Worm (Caenorhabditis elegans) whole organism, early embryonic: ENCODE measurements around the gene dmd-7.

Source experiments
- B0310.2 ChIP-seq: sonication (generic microtip); optimal IDR thresholded peaks from 2 replicates; lab custom pipeline; 2016; ENCODE audit warnings: mild to moderate bottlenecking, missing genetic modification characterization, missing compliant biosample characterization
- F13C5.2 ChIP-seq: sonication (generic microtip); optimal IDR thresholded peaks from 2 replicates; lab custom pipeline; 2017; ENCODE audit warnings: mild to moderate bottlenecking, missing genetic modification characterization, inconsistent platforms, missing compliant biosample characterization
- aly-1 ChIP-seq: sonication (generic microtip); optimal IDR thresholded peaks from 2 replicates; lab custom pipeline; 2016; ENCODE audit warnings: missing genetic modification characterization, missing compliant biosample characterization
- ama-1 ChIP-seq: fragments of 150-350 bp; optimal IDR thresholded peaks from 2 replicates; lab custom pipeline; 2014
- ceh-13 ChIP-seq: fragments of 200-800 bp; sonication (Bioruptor generic); optimal IDR thresholded peaks from 2 replicates; lab custom pipeline; 2018; ENCODE audit warnings: mild to moderate bottlenecking, missing genetic modification characterization, missing compliant biosample characterization
- ceh-36 ChIP-seq: sonication (generic microtip); optimal IDR thresholded peaks from 2 replicates; lab custom pipeline; 2016; ENCODE audit warnings: missing genetic modification characterization, inconsistent platforms, missing compliant biosample characterization
- ets-7 ChIP-seq: sonication (generic microtip); optimal IDR thresholded peaks from 2 replicates; lab custom pipeline; 2016; ENCODE audit warnings: missing genotype, missing genetic modification characterization, missing compliant biosample characterization
- flt-1 ChIP-seq: fragments of 200-800 bp; sonication (Bioruptor generic); IDR thresholded peaks from 2 replicates; pipeline ENCODE4 v1.3.6; 2022; ENCODE audit warnings: missing genetic modification characterization, missing compliant biosample characterization
- hmbx-1 ChIP-seq: sonication (generic microtip); optimal IDR thresholded peaks from 2 replicates; lab custom pipeline; 2016; ENCODE audit warnings: mild to moderate bottlenecking, missing genetic modification characterization, missing compliant biosample characterization
- hmg-4 ChIP-seq: fragments of 200-800 bp; sonication (Bioruptor generic); optimal IDR thresholded peaks from 2 replicates; lab custom pipeline; 2018; ENCODE audit warnings: mild to moderate bottlenecking, missing genetic modification characterization, missing compliant biosample characterization
- hnd-1 ChIP-seq: sonication (generic microtip); optimal IDR thresholded peaks from 2 replicates; lab custom pipeline; 2016; ENCODE audit warnings: missing genetic modification characterization, missing compliant biosample characterization
- pes-1 ChIP-seq: fragments of 200-800 bp; sonication (Bioruptor generic); IDR thresholded peaks from 2 replicates; pipeline ENCODE4 v1.3.6; 2022; ENCODE audit warnings: missing genetic modification reagents, missing genetic modification characterization, missing compliant biosample characterization
- scrt-1 ChIP-seq: fragments of 200-800 bp; sonication (Bioruptor generic); IDR thresholded peaks from 2 replicates; pipeline ENCODE4 v1.3.6; 2022; ENCODE audit warnings: missing genetic modification characterization, missing compliant biosample characterization
- sea-1 ChIP-seq: fragments of 200-800 bp; sonication (Bioruptor generic); conservative IDR thresholded peaks from 2 replicates; pipeline ENCODE4 v1.3.6; 2022; ENCODE audit warnings: missing genetic modification characterization, missing compliant biosample characterization
- tbx-11 ChIP-seq: fragments of 200-800 bp; sonication (Bioruptor generic); IDR thresholded peaks from 2 replicates; pipeline ENCODE4 v1.3.6; 2022; ENCODE audit warnings: missing genetic modification characterization, missing compliant biosample characterization
- tbx-37 ChIP-seq: fragments of 200-800 bp; sonication (Bioruptor generic); conservative IDR thresholded peaks from 2 replicates; pipeline ENCODE4 v1.3.6; 2022; ENCODE audit warnings: missing genetic modification reagents, missing genetic modification characterization, missing compliant biosample characterization
- tra-4 ChIP-seq: sonication (generic microtip); optimal IDR thresholded peaks from 2 replicates; lab custom pipeline; 2017; ENCODE audit warnings: missing genetic modification characterization, missing compliant biosample characterization

Gene dmd-7

DNA sequence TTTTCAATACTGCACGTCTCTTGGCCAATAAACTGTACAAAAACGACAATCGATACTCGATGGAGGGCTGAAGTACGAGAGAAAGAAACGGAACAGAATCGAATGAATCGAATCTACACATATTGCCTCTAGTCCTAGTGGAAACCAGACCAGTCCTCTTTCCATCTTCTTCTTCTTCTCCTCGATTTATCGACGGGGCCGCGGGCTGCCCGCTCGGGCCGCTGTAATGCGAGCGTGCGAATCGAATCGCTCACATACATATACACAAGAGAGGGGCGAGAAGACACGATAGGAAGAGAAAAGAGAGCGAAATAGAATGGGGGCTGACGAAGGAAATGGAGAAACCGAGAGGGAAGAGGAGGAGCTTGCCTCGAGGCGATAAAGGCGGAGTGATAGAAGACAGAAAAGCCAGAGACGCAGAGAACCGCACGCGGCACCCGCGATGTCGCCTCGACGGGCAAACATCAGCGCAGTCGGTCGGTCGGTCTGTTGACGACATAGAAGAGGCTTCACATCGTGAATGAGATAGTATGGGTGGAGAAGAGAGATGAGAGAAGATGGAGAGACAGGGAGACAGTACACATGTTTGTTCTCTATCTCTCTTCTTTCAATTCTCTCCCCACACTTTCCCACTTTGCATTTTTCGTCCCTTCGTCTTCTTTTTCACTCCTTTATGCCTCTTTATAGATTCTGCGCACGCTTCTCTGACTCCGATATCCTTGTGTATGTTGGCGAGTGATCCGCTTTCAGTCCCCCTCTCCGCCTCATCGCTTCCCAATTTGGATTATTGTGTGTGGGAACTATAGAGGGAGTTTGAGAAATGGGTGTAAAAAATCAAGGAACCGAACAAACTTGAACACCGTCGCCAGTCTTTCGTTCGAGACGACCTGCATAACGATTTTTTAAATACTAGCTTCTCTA, 19.1 kb upstream of the dmd-7 start:
- TF ChIP-seq tbx-11 (GFP tag; lab: Robert Waterston, UW), result no peak
- TF ChIP-seq pes-1 (GFP tag; lab: Robert Waterston, UW), result peak; percentile 62; the same call in 1 of the 2 replicates
- TF ChIP-seq tbx-37 (GFP tag; lab: Robert Waterston, UW), result 0 out of 2 replicates have a peak, but pooled peaks have one; percentile 6
- TF ChIP-seq aly-1, result peak; percentile 50
- peak; percentile 68 for TF ChIP-seq hmg-4 (GFP tag; lab: Kevin White, UChicago)
- TF ChIP-seq flt-1 (GFP tag; lab: Robert Waterston, UW), result 0 out of 2 replicates have a peak, but pooled peaks have one; percentile 32
- TF ChIP-seq F13C5.2, result peak; percentile 73
- no peak for TF ChIP-seq hnd-1 (tag; lab: Kevin White, UChicago)
- no peak for TF ChIP-seq ceh-13 (GFP tag; lab: Kevin White, UChicago)
- TF ChIP-seq tra-4, result no peak
- 0 out of 2 replicates have a peak, but pooled peaks have one; percentile 29 for TF ChIP-seq sea-1
- no peak for TF ChIP-seq ets-7 (tag; lab: Kevin White, UChicago)
- TF ChIP-seq ama-1, result peak; percentile 70
- TF ChIP-seq hmbx-1 (tag; lab: Kevin White, UChicago), result no peak
- TF ChIP-seq scrt-1 (GFP tag; lab: Robert Waterston, UW), result 0 out of 2 replicates have a peak, but pooled peaks have one; percentile 44
- TF ChIP-seq B0310.2 (tag; lab: Kevin White, UChicago), result no peak
- no peak for TF ChIP-seq ceh-36

- no peak for TF ChIP-seq pes-1 (GFP tag; lab: Robert Waterston, UW)
- no peak for TF ChIP-seq F13C5.2
- TF ChIP-seq ama-1, result no peak
- TF ChIP-seq tra-4, result no peak
- TF ChIP-seq flt-1 (GFP tag; lab: Robert Waterston, UW), result no peak
- TF ChIP-seq sea-1, result no peak
- TF ChIP-seq tbx-11 (GFP tag; lab: Robert Waterston, UW), result no peak
- TF ChIP-seq hnd-1 (tag; lab: Kevin White, UChicago), result no peak
- TF ChIP-seq hmbx-1 (tag; lab: Kevin White, UChicago), result no peak
- no peak for TF ChIP-seq ets-7 (tag; lab: Kevin White, UChicago)
- no peak for TF ChIP-seq scrt-1 (GFP tag; lab: Robert Waterston, UW)
These were observed 18.3 kb upstream of the dmd-7 start for ce11 chrV:6228400-6228895.

DNA sequence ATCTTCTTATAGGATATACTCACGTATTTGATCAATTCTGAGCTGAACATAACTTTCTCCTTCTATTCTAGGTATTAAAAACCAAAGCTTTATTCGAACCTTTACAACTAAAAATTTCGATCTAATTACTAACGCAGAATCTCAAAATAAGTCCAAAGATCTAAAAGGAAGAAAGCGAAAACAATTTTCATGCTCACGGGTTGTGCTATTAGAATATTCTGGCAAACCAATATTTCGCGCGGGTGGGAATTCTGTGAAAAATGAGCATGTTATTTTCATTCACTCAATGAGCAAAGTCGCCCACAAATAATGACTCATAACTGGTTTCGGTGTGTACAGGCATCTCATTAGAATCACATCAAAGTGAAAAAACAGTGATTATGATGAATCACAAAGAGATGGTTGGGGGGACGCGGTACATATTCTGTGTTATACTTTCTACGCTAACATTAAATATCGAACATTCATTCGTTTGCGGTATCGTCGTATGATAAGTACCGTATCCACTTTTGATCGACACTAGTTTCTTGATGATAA, 17.7 kb upstream of the dmd-7 start:
- TF ChIP-seq ama-1, result no peak
- TF ChIP-seq pes-1 (GFP tag; lab: Robert Waterston, UW), result no peak
- TF ChIP-seq F13C5.2, result no peak
- TF ChIP-seq hmbx-1 (tag; lab: Kevin White, UChicago), result no peak
- TF ChIP-seq scrt-1 (GFP tag; lab: Robert Waterston, UW), result no peak
- TF ChIP-seq ets-7 (tag; lab: Kevin White, UChicago), result no peak
- no peak for TF ChIP-seq tra-4
- TF ChIP-seq ceh-36, result no peak
- TF ChIP-seq hmg-4 (GFP tag; lab: Kevin White, UChicago), result no peak
- no peak for TF ChIP-seq hnd-1 (tag; lab: Kevin White, UChicago)
- no peak for TF ChIP-seq aly-1
- no peak for TF ChIP-seq tbx-11 (GFP tag; lab: Robert Waterston, UW)
- TF ChIP-seq sea-1, result no peak
- no peak for TF ChIP-seq ceh-13 (GFP tag; lab: Kevin White, UChicago)
- no peak for TF ChIP-seq tbx-37 (GFP tag; lab: Robert Waterston, UW)
- TF ChIP-seq B0310.2 (tag; lab: Kevin White, UChicago), result no peak
- no peak for TF ChIP-seq flt-1 (GFP tag; lab: Robert Waterston, UW)

ce11 chrV:6229457-6229949, 17.2 kb upstream of the dmd-7 start:
- TF ChIP-seq ama-1 (no peak), ceh-13 (GFP tag; lab: Kevin White, UChicago) (no peak), ceh-36 (no peak), flt-1 (GFP tag; lab: Robert Waterston, UW) (no peak)

ce11 chrV:6230629-6231229, 16.0 kb upstream of the dmd-7 start:
- no peak for TF ChIP-seq pes-1 (GFP tag; lab: Robert Waterston, UW)
- TF ChIP-seq flt-1 (GFP tag; lab: Robert Waterston, UW), result no peak

DNA sequence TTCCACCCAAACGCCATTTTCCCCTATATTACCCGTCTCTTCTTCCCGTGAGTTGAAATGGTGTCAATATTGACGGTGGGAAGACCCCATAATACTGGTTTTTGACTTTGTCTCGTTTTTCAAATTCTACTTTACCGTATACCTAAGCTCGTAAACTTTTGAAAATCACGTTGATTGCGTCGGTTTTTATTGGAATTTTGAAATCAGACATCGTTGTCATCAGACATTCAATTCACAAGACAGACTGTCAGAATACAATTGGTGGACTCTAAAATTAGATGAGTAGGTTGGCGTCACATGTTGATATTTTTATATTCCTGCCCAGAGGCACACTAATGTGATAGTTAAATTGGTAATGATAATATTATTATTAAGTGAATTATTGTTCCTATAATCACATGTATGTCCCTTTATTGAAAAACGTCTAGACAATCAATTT, 14.8 kb upstream of the dmd-7 start:
- TF ChIP-seq aly-1, result no peak
- no peak for TF ChIP-seq pes-1 (GFP tag; lab: Robert Waterston, UW)
- no peak for TF ChIP-seq B0310.2 (tag; lab: Kevin White, UChicago)

- no peak for TF ChIP-seq pes-1 (GFP tag; lab: Robert Waterston, UW)
- TF ChIP-seq aly-1, result no peak
- TF ChIP-seq flt-1 (GFP tag; lab: Robert Waterston, UW), result no peak
- no peak for TF ChIP-seq sea-1
- no peak for TF ChIP-seq ama-1
- no peak for TF ChIP-seq ceh-36
These were observed 13.8 kb upstream of the dmd-7 start for ce11 chrV:6232886-6233285.
